Worm (Caenorhabditis elegans): ENCODE data around the gene smf-3.

DNA sequence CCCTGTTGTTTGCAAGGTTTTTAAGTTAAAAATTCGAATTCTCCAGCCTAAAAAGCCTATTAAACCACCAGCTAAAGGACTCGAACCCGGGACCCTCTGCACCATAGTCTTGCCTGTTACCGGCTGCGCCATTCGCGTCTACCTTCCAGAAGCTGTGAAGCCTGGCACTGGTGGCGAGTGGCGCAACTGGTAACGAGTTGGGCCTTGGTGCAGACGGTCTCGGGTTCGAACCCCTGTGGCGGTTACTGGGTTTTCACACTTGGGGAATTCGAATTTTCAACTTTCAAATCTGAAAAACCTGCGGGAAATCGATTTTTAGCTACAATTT is 15.8 kb upstream of the smf-3 start:
- TF ChIP-seq flt-1 (GFP tag; IDR thresholded peaks at IDR 0.05) (no peak), F13C5.2 (tag; optimal IDR thresholded peaks at IDR 0.05) (no peak), ama-1 (optimal IDR thresholded peaks at IDR 0.05) (no peak), tbx-11 (GFP tag; IDR thresholded peaks at IDR 0.05) (no peak), sea-1 (GFP tag; conservative IDR thresholded peaks at IDR 0.05) (0 out of 2 replicates have a peak, but pooled peaks have one; percentile 12)

Measured in whole organism, early embryonic.